Worm (Caenorhabditis elegans) whole organism, L2 larva: Measurements from ENCODE around the gene F35A5.2.

ENCODE experiments used
- C34F6.9 ChIP-seq: fragments of 150-350 bp; optimal IDR thresholded peaks from 2 replicates; lab custom pipeline; 2014; ENCODE audit warnings: missing biosample characterization, missing genetic modification characterization
- F13H6.1 ChIP-seq: sonication (generic microtip); optimal IDR thresholded peaks from 2 replicates; lab custom pipeline; 2016; ENCODE audit warnings: missing genetic modification characterization, missing compliant biosample characterization
- R02D3.7 ChIP-seq: fragments of 150-350 bp; optimal IDR thresholded peaks from 2 replicates; lab custom pipeline; 2014; ENCODE audit warnings: missing biosample characterization, missing genetic modification characterization
- ZK546.5 ChIP-seq: sonication (generic microtip); optimal IDR thresholded peaks from 2 replicates; lab custom pipeline; 2017; ENCODE audit warnings: missing biosample characterization, missing genetic modification characterization
- alr-1 ChIP-seq: fragments of 150-350 bp; optimal IDR thresholded peaks from 2 replicates; lab custom pipeline; 2014; ENCODE audit warnings: missing biosample characterization, missing genetic modification characterization
- blmp-1 ChIP-seq: sonication (generic microtip); optimal IDR thresholded peaks from 2 replicates; lab custom pipeline; 2017; ENCODE audit warnings: missing genetic modification characterization, mild to moderate bottlenecking, missing compliant biosample characterization, antibody characterized with exemption, moderate library complexity; ENCODE audit not compliant: insufficient read depth
- ceh-16 ChIP-seq: fragments of 150-350 bp; optimal IDR thresholded peaks from 2 replicates; lab custom pipeline; 2014; ENCODE audit warnings: missing biosample characterization, missing genetic modification characterization
- ceh-82 ChIP-seq: fragments of 150-350 bp; optimal IDR thresholded peaks from 2 replicates; lab custom pipeline; 2014; ENCODE audit warnings: missing biosample characterization, missing genetic modification characterization
- crh-2 ChIP-seq: sonication (generic microtip); optimal IDR thresholded peaks from 2 replicates; lab custom pipeline; 2017; ENCODE audit warnings: missing biosample characterization, missing genetic modification characterization
- dmd-4 ChIP-seq: sonication (generic microtip); optimal IDR thresholded peaks from 2 replicates; lab custom pipeline; 2017; ENCODE audit warnings: missing biosample characterization, missing genetic modification characterization
- egl-27 ChIP-seq: sonication (generic microtip); optimal IDR thresholded peaks from 3 replicates; lab custom pipeline; 2017; ENCODE audit warnings: missing biosample characterization, missing genetic modification reagents, missing genetic modification characterization
- elt-3 ChIP-seq: sonication (generic microtip); optimal IDR thresholded peaks from 2 replicates; lab custom pipeline; 2017; ENCODE audit warnings: missing biosample characterization, missing genetic modification characterization
- fos-1 ChIP-seq: fragments of 150-350 bp; optimal IDR thresholded peaks from 2 replicates; lab custom pipeline; 2014; ENCODE audit warnings: missing biosample characterization, missing genetic modification characterization
- gmeb-1 ChIP-seq: fragments of 150-350 bp; optimal IDR thresholded peaks from 2 replicates; lab custom pipeline; 2014; ENCODE audit warnings: missing biosample characterization, missing genetic modification characterization
- lin-11 ChIP-seq: fragments of 150-350 bp; sonication (generic microtip); optimal IDR thresholded peaks from 2 replicates; lab custom pipeline; 2014; ENCODE audit warnings: missing biosample characterization, missing genetic modification characterization, inconsistent platforms, mixed read lengths
- lin-13 ChIP-seq: fragments of 150-350 bp; optimal IDR thresholded peaks from 2 replicates; lab custom pipeline; 2014; ENCODE audit warnings: missing biosample characterization, missing genetic modification reagents, missing genetic modification characterization
- lsy-2 ChIP-seq, 2 experiments: fragments of 150-350 bp in 1 of 2; sonication (generic microtip) in 1 of 2; optimal IDR thresholded peaks; 2 replicates each; lab custom pipeline; 2014 to 2017; ENCODE audit warnings: missing biosample characterization in 2 of 2, missing genetic modification characterization in 2 of 2
- mab-5 ChIP-seq: fragments of 150-350 bp; optimal IDR thresholded peaks from 2 replicates; lab custom pipeline; 2014; ENCODE audit warnings: missing biosample characterization, missing genetic modification characterization
- nhr-10 ChIP-seq: sonication (generic microtip); optimal IDR thresholded peaks from 2 replicates; lab custom pipeline; 2017; ENCODE audit warnings: missing biosample characterization, missing genetic modification characterization
- nhr-11 ChIP-seq: fragments of 150-350 bp; optimal IDR thresholded peaks from 2 replicates; lab custom pipeline; 2014; ENCODE audit warnings: missing biosample characterization, missing genetic modification characterization
- nhr-129 ChIP-seq: fragments of 150-350 bp; optimal IDR thresholded peaks from 2 replicates; lab custom pipeline; 2014; ENCODE audit warnings: missing biosample characterization, missing genetic modification characterization
- nhr-21 ChIP-seq: fragments of 150-350 bp; optimal IDR thresholded peaks from 2 replicates; lab custom pipeline; 2014; ENCODE audit warnings: missing biosample characterization, missing genetic modification characterization
- nhr-23 ChIP-seq: fragments of 150-350 bp; optimal IDR thresholded peaks from 2 replicates; lab custom pipeline; 2014; ENCODE audit warnings: missing biosample characterization, missing genetic modification reagents, missing genetic modification characterization
- nhr-6 ChIP-seq: fragments of 150-350 bp; optimal IDR thresholded peaks from 2 replicates; lab custom pipeline; 2014; ENCODE audit warnings: missing biosample characterization, missing genetic modification characterization
- peb-1 ChIP-seq: fragments of 150-350 bp; optimal IDR thresholded peaks from 2 replicates; lab custom pipeline; 2014; ENCODE audit warnings: missing biosample characterization, missing genetic modification characterization
- sem-4 ChIP-seq: fragments of 150-350 bp; optimal IDR thresholded peaks from 2 replicates; lab custom pipeline; 2014; ENCODE audit warnings: missing biosample characterization, missing genetic modification reagents, missing genetic modification characterization
- skn-1 ChIP-seq: sonication (generic microtip); optimal IDR thresholded peaks from 2 replicates; lab custom pipeline; 2017; ENCODE audit warnings: missing biosample characterization, missing genetic modification characterization
- sma-3 ChIP-seq: sonication (generic microtip); optimal IDR thresholded peaks from 2 replicates; lab custom pipeline; 2016; ENCODE audit warnings: missing genetic modification reagents, missing genetic modification characterization, missing compliant biosample characterization
- sma-9 ChIP-seq, 2 experiments: fragments of 150-350 bp in 1 of 2; sonication (generic microtip) in 1 of 2; optimal IDR thresholded peaks; 2 replicates each; lab custom pipeline; 2014 to 2016; ENCODE audit warnings: missing genetic modification characterization in 2 of 2, mild to moderate bottlenecking in 1 of 2, missing biosample characterization in 1 of 2, missing compliant biosample characterization in 1 of 2, missing genetic modification reagents in 1 of 2, moderate library complexity in 1 of 2
- snpc-4 ChIP-seq: fragments of 150-350 bp; optimal IDR thresholded peaks from 2 replicates; lab custom pipeline; 2014; ENCODE audit warnings: missing biosample characterization, missing genetic modification characterization
- unc-39 ChIP-seq: fragments of 150-350 bp; optimal IDR thresholded peaks from 2 replicates; lab custom pipeline; 2014; ENCODE audit warnings: missing biosample characterization, missing genetic modification characterization
- unc-55 ChIP-seq: fragments of 150-350 bp; sonication (generic microtip); optimal IDR thresholded peaks from 3 replicates; lab custom pipeline; 2014; ENCODE audit warnings: missing biosample characterization, missing genetic modification reagents, missing genetic modification characterization
- unc-62 ChIP-seq: fragments of 150-350 bp; optimal IDR thresholded peaks from 2 replicates; lab custom pipeline; 2014; ENCODE audit warnings: missing biosample characterization, missing genetic modification reagents, missing genetic modification characterization
- zag-1 ChIP-seq: fragments of 150-350 bp; optimal IDR thresholded peaks from 2 replicates; lab custom pipeline; 2014; ENCODE audit warnings: missing biosample characterization, missing genetic modification characterization
- ztf-11 ChIP-seq: sonication (generic microtip); optimal IDR thresholded peaks from 2 replicates; lab custom pipeline; 2017; ENCODE audit warnings: missing biosample characterization, missing genetic modification characterization
- ztf-4 ChIP-seq: fragments of 150-350 bp; optimal IDR thresholded peaks from 2 replicates; lab custom pipeline; 2014; ENCODE audit warnings: missing biosample characterization, missing genetic modification characterization

F35A5.2 gene

ce11 chrX:3798288-3798687 is 6.6 kb upstream of the F35A5.2 start:
- no peak for TF ChIP-seq C34F6.9 (tag; lab: Kevin White, UChicago)
- no peak for TF ChIP-seq unc-55 (GFP tag; lab: Kevin White, UChicago)
- TF ChIP-seq egl-27 = no peak
- TF ChIP-seq lin-13 = no peak
- TF ChIP-seq zag-1 (tag; lab: Kevin White, UChicago) = no peak
- no peak for TF ChIP-seq nhr-21 (tag; lab: Kevin White, UChicago)
- no peak for TF ChIP-seq skn-1 (tag; lab: Kevin White, UChicago)
- no peak for TF ChIP-seq lin-11 (tag; lab: Kevin White, UChicago)
- no peak for TF ChIP-seq unc-39 (tag; lab: Kevin White, UChicago)
- no peak for TF ChIP-seq ceh-82 (tag; lab: Kevin White, UChicago)
- TF ChIP-seq ceh-16 (tag; lab: Kevin White, UChicago) = no peak
- TF ChIP-seq sma-3 = no peak
- TF ChIP-seq unc-62 (GFP tag; lab: Kevin White, UChicago) = no peak
- no peak for TF ChIP-seq blmp-1 (tag; lab: Kevin White, UChicago)
- TF ChIP-seq, all 48 proteins: peak for 0

- no peak for TF ChIP-seq nhr-11 (tag; lab: Kevin White, UChicago)
- TF ChIP-seq sma-3 = no peak
- TF ChIP-seq C34F6.9 (tag; lab: Kevin White, UChicago) = peak; percentile 25
- no peak for TF ChIP-seq elt-3
- peak; percentile 31 for TF ChIP-seq unc-55 (GFP tag; lab: Kevin White, UChicago)
- TF ChIP-seq nhr-129 (tag; lab: Kevin White, UChicago) = peak; percentile 7
- no peak for TF ChIP-seq R02D3.7
- TF ChIP-seq dmd-4 (tag; lab: Kevin White, UChicago) = no peak
- TF ChIP-seq mab-5 (tag; lab: Kevin White, UChicago) = peak; percentile 19
- TF ChIP-seq ztf-11 (tag; lab: Kevin White, UChicago) = no peak
These were observed 2.2 kb upstream of the F35A5.2 start for ce11 chrX:3802743-3803142.

ce11 chrX:3803314-3803713 is 1.6 kb upstream of the F35A5.2 start, which contains the start of gene F35A5.8:
TSS of gene F35A5.8 (minus strand) at chrX:3803464.
- TF ChIP-seq alr-1 (tag; lab: Kevin White, UChicago) = no peak
- peak; percentile 76 for TF ChIP-seq gmeb-1 (tag; lab: Kevin White, UChicago)
- peak; percentile 77 for TF ChIP-seq lin-13
- no peak for TF ChIP-seq peb-1
- peak; percentile 88 for TF ChIP-seq sem-4
- peak; percentile 79 for TF ChIP-seq fos-1 (tag; lab: Kevin White, UChicago)
- peak; percentile 62 for TF ChIP-seq nhr-6 (tag; lab: Kevin White, UChicago)
- peak; percentile 9 for TF ChIP-seq ztf-4 (tag; lab: Kevin White, UChicago)
- peak; percentile 75 for TF ChIP-seq unc-55 (GFP tag; lab: Kevin White, UChicago)
- no peak for TF ChIP-seq ceh-82 (tag; lab: Kevin White, UChicago)
- peak; percentile 56 for TF ChIP-seq sma-3
- peak; percentile 14 for TF ChIP-seq mab-5 (tag; lab: Kevin White, UChicago)
- TF ChIP-seq skn-1 (tag; lab: Kevin White, UChicago) = no peak
- peak; percentile 78 for TF ChIP-seq C34F6.9 (tag; lab: Kevin White, UChicago)
- peak; percentile 78 for TF ChIP-seq F13H6.1 (tag; lab: Kevin White, UChicago)
- TF ChIP-seq lsy-2 (tag; optimal IDR thresholded peaks at IDR 0.05; lab: Kevin White, UChicago) = peak; percentile 74 to 86
- no peak for TF ChIP-seq nhr-23 (tag; lab: Kevin White, UChicago)
- peak; percentile 33 for TF ChIP-seq zag-1 (tag; lab: Kevin White, UChicago)
- TF ChIP-seq snpc-4 (tag; lab: Kevin White, UChicago) = peak; percentile 23
- peak; percentile 85 for TF ChIP-seq nhr-129 (tag; lab: Kevin White, UChicago)
- TF ChIP-seq ceh-16 (tag; lab: Kevin White, UChicago) = peak; percentile 41
- TF ChIP-seq crh-2 (tag; lab: Kevin White, UChicago) = peak; percentile 64
- TF ChIP-seq sma-9 (GFP tag; optimal IDR thresholded peaks at IDR 0.05; lab: Kevin White, UChicago) = peak; percentile 91
- no peak for TF ChIP-seq sma-9 (tag; optimal IDR thresholded peaks at IDR 0.05; lab: Kevin White, UChicago)
- peak; percentile 64 for TF ChIP-seq egl-27
- no peak for TF ChIP-seq ZK546.5 (tag; lab: Kevin White, UChicago)

ce11 chrX:3807166-3807565 is 2.2 kb downstream of the F35A5.2 start, which contains the start of gene F35A5.1:
TSS of gene F35A5.1 (plus strand) at chrX:3807466.
- TF ChIP-seq mab-5 (tag; lab: Kevin White, UChicago) (no peak), nhr-10 (tag; lab: Kevin White, UChicago) (no peak), gmeb-1 (tag; lab: Kevin White, UChicago) (no peak), ztf-4 (tag; lab: Kevin White, UChicago) (no peak), egl-27 (no peak), fos-1 (tag; lab: Kevin White, UChicago) (no peak), blmp-1 (tag; lab: Kevin White, UChicago) (no peak), sma-9 (GFP tag; optimal IDR thresholded peaks at IDR 0.05; lab: Kevin White, UChicago) (no peak), sma-9 (tag; optimal IDR thresholded peaks at IDR 0.05; lab: Kevin White, UChicago) (no peak)
- TF ChIP-seq, all 48 proteins: peak for 0
